Fruit fly (Drosophila melanogaster) whole organism, embryonic: ENCODE measurements around the gene sowi.

Experiments
- Antp ChIP-seq: fragments of 200-800 bp; sonication (Bioruptor generic); optimal IDR thresholded peaks from 3 replicates; lab custom pipeline; 2016; ENCODE audit warnings: missing biosample characterization, missing genetic modification characterization
- CG10147 ChIP-seq: fragments of 200-800 bp; sonication (Bioruptor generic); optimal IDR thresholded peaks from 2 replicates; lab custom pipeline; 2019; ENCODE audit warnings: missing biosample characterization, mild to moderate bottlenecking, missing genetic modification characterization, moderate library complexity
- CG10209 ChIP-seq: fragments of 200-800 bp; sonication (Bioruptor generic); optimal IDR thresholded peaks from 3 replicates; lab custom pipeline; 2017; ENCODE audit warnings: missing biosample characterization, mild to moderate bottlenecking, missing genetic modification characterization, missing genetic modification reagents
- CG11723 ChIP-seq: fragments of 200-800 bp; sonication (Bioruptor generic); optimal IDR thresholded peaks from 2 replicates; lab custom pipeline; 2017; ENCODE audit warnings: missing biosample characterization, mild to moderate bottlenecking, missing genetic modification characterization
- CG13296 ChIP-seq: fragments of 200-800 bp; sonication (Bioruptor generic); optimal IDR thresholded peaks from 3 replicates; lab custom pipeline; 2018; ENCODE audit warnings: missing biosample characterization, mild to moderate bottlenecking, missing genetic modification characterization
- CG14860 ChIP-seq: fragments of 200-800 bp; sonication (Bioruptor generic); IDR thresholded peaks from 3 replicates; pipeline ENCODE4 v1.3.6; 2022; ENCODE audit warnings: missing biosample characterization, missing genetic modification characterization; ENCODE audit not compliant: partially characterized antibody
- CG14965 ChIP-seq: fragments of 200-800 bp; sonication (Bioruptor generic); optimal IDR thresholded peaks from 2 replicates; lab custom pipeline; 2016; ENCODE audit warnings: missing biosample characterization, missing genetic modification characterization, borderline replicate concordance
- CG1602 ChIP-seq: fragments of 200-800 bp; sonication (Bioruptor generic); optimal IDR thresholded peaks from 3 replicates; lab custom pipeline; 2016; ENCODE audit warnings: missing biosample characterization, missing genetic modification characterization
- CG1647 ChIP-seq: fragments of 200-800 bp; sonication (Bioruptor generic); optimal IDR thresholded peaks from 3 replicates; lab custom pipeline; 2016; ENCODE audit warnings: missing biosample characterization, missing genetic modification characterization
- CG17186 ChIP-seq: fragments of 200-800 bp; sonication (Bioruptor generic); optimal IDR thresholded peaks from 3 replicates; lab custom pipeline; 2017; ENCODE audit warnings: missing biosample characterization, missing genetic modification reagents, missing genetic modification characterization
- CG2129 ChIP-seq: fragments of 200-800 bp; sonication (Bioruptor generic); IDR thresholded peaks from 2 replicates; pipeline ENCODE4 v1.3.6; 2022; ENCODE audit warnings: missing biosample characterization, missing genetic modification characterization; ENCODE audit not compliant: partially characterized antibody
- CG2712 ChIP-seq: fragments of 200-800 bp; optimal IDR thresholded peaks from 3 replicates; lab custom pipeline; 2019; ENCODE audit warnings: missing biosample characterization, mild to moderate bottlenecking, missing genetic modification characterization, moderate library complexity
- CG31388 ChIP-seq: fragments of 200-800 bp; sonication (Bioruptor generic); optimal IDR thresholded peaks from 2 replicates; lab custom pipeline; 2016; ENCODE audit warnings: missing biosample characterization, missing genetic modification characterization
- CG3407 ChIP-seq: fragments of 200-800 bp; sonication (Bioruptor generic); optimal IDR thresholded peaks from 2 replicates; lab custom pipeline; 2018; ENCODE audit warnings: missing biosample characterization, mild to moderate bottlenecking, missing genetic modification characterization
- CG3847 ChIP-seq: fragments of 200-800 bp; sonication (Bioruptor generic); IDR thresholded peaks from 2 replicates; pipeline ENCODE4 v1.3.6; 2022; ENCODE audit warnings: missing biosample characterization, missing genetic modification characterization
- CG4854 ChIP-seq: fragments of 200-800 bp; sonication (Bioruptor generic); optimal IDR thresholded peaks from 2 replicates; lab custom pipeline; 2016; ENCODE audit warnings: missing biosample characterization, missing genetic modification characterization, inconsistent platforms
- CG6654 ChIP-seq: fragments of 200-800 bp; sonication (Bioruptor generic); optimal IDR thresholded peaks from 2 replicates; lab custom pipeline; 2017; ENCODE audit warnings: missing biosample characterization, mild to moderate bottlenecking, missing genetic modification characterization
- CG6813 ChIP-seq: fragments of 200-800 bp; sonication (Bioruptor generic); optimal IDR thresholded peaks from 2 replicates; lab custom pipeline; 2017; ENCODE audit warnings: missing biosample characterization, missing genetic modification characterization, mild to moderate bottlenecking, moderate library complexity, missing genetic modification reagents
- CG7963 ChIP-seq: fragments of 200-800 bp; sonication (Bioruptor generic); IDR thresholded peaks from 3 replicates; pipeline ENCODE4 v1.3.6; 2022; ENCODE audit warnings: missing biosample characterization, missing genetic modification characterization; ENCODE audit not compliant: partially characterized antibody
- CG9609 ChIP-seq: fragments of 200-800 bp; sonication (Bioruptor generic); optimal IDR thresholded peaks from 3 replicates; lab custom pipeline; 2016; ENCODE audit warnings: missing biosample characterization, missing genetic modification characterization
- CG9797 ChIP-seq: fragments of 200-800 bp; sonication (Bioruptor generic); optimal IDR thresholded peaks from 3 replicates; lab custom pipeline; 2018; ENCODE audit warnings: missing biosample characterization, mild to moderate bottlenecking, missing genetic modification characterization
- CG9876 ChIP-seq: fragments of 200-800 bp; sonication (Bioruptor generic); optimal IDR thresholded peaks from 2 replicates; lab custom pipeline; 2016; ENCODE audit warnings: missing biosample characterization, missing genetic modification characterization
- Dip3 ChIP-seq: fragments of 200-800 bp; sonication (Bioruptor generic); optimal IDR thresholded peaks from 3 replicates; lab custom pipeline; 2016; ENCODE audit warnings: missing biosample characterization, missing genetic modification characterization
- Drgx ChIP-seq: fragments of 200-800 bp; sonication (Bioruptor generic); IDR thresholded peaks from 2 replicates; pipeline ENCODE4 v1.3.6; 2022; ENCODE audit warnings: missing biosample characterization, missing genetic modification characterization
- Elba2 ChIP-seq: fragments of 200-800 bp; sonication (Bioruptor generic); optimal IDR thresholded peaks from 3 replicates; lab custom pipeline; 2016; ENCODE audit warnings: missing biosample characterization, missing genetic modification characterization
- HLHmδ ChIP-seq: fragments of 200-800 bp; sonication (Bioruptor generic); optimal IDR thresholded peaks from 2 replicates; lab custom pipeline; 2018; ENCODE audit warnings: missing biosample characterization, mild to moderate bottlenecking, missing genetic modification characterization, moderate library complexity
- Hey ChIP-seq: fragments of 200-800 bp; sonication (Bioruptor generic); optimal IDR thresholded peaks from 3 replicates; lab custom pipeline; 2018; ENCODE audit warnings: missing biosample characterization, mild to moderate bottlenecking, missing genetic modification characterization
- HmgD ChIP-seq: fragments of 200-800 bp; sonication (Bioruptor generic); optimal IDR thresholded peaks from 3 replicates; lab custom pipeline; 2016; ENCODE audit warnings: missing biosample characterization, missing genetic modification characterization
- Lpt ChIP-seq: fragments of >200 bp; optimal IDR thresholded peaks from 2 replicates; lab custom pipeline; 2018; ENCODE audit warnings: missing biosample characterization, missing genetic modification characterization
- Nf-YB ChIP-seq: fragments of 200-800 bp; sonication (Bioruptor generic); optimal IDR thresholded peaks from 3 replicates; lab custom pipeline; 2019; ENCODE audit warnings: missing biosample characterization, mild to moderate bottlenecking, missing genetic modification characterization, moderate library complexity
- PHDP ChIP-seq: fragments of 200-800 bp; sonication (Bioruptor generic); optimal IDR thresholded peaks from 3 replicates; lab custom pipeline; 2018; ENCODE audit warnings: missing biosample characterization, mild to moderate bottlenecking, missing genetic modification characterization, moderate library complexity
- Ravus ChIP-seq: fragments of 200-800 bp; sonication (Bioruptor generic); IDR thresholded peaks from 2 replicates; pipeline ENCODE4 v1.3.6; 2022; ENCODE audit warnings: missing biosample characterization, missing genetic modification characterization
- cad ChIP-seq: fragments of >200 bp; optimal IDR thresholded peaks from 2 replicates; lab custom pipeline; 2017; ENCODE audit warnings: missing biosample characterization, missing genetic modification characterization
- caup ChIP-seq: fragments of 200-800 bp; sonication (Bioruptor generic); optimal IDR thresholded peaks from 3 replicates; lab custom pipeline; 2017; ENCODE audit warnings: missing biosample characterization, mild to moderate bottlenecking, missing genetic modification characterization, moderate library complexity; ENCODE audit not compliant: severe bottlenecking
- fd102C ChIP-seq: fragments of 200-800 bp; sonication (Bioruptor generic); optimal IDR thresholded peaks from 2 replicates; lab custom pipeline; 2018; ENCODE audit warnings: missing biosample characterization, mild to moderate bottlenecking, missing genetic modification characterization, moderate library complexity
- ken ChIP-seq: fragments of 200-800 bp; sonication (Bioruptor generic); IDR thresholded peaks from 3 replicates; pipeline ENCODE4 v1.3.6; 2022; ENCODE audit warnings: missing biosample characterization, missing genetic modification characterization
- lab ChIP-seq: fragments of 200-800 bp; sonication (Bioruptor generic); optimal IDR thresholded peaks from 3 replicates; lab custom pipeline; 2017; ENCODE audit warnings: missing biosample characterization, missing genetic modification characterization, mild to moderate bottlenecking, moderate library complexity, missing genetic modification reagents
- lbe ChIP-seq: fragments of 200-800 bp; sonication (Bioruptor generic); optimal IDR thresholded peaks from 2 replicates; lab custom pipeline; 2016; ENCODE audit warnings: missing biosample characterization, mild to moderate bottlenecking, missing genetic modification characterization
- otp ChIP-seq: fragments of 200-800 bp; sonication (Bioruptor generic); IDR thresholded peaks from 3 replicates; pipeline ENCODE4, ENCODE4 v1.3.6; 2022; ENCODE audit warnings: missing biosample characterization, missing genetic modification characterization
- peb ChIP-seq: fragments of 200-800 bp; sonication (Bioruptor generic); IDR thresholded peaks from 2 replicates; pipeline ENCODE4 v1.3.6; 2022; ENCODE audit warnings: missing biosample characterization, missing genetic modification characterization
- pita ChIP-seq: fragments of 200-800 bp; sonication (Bioruptor generic); optimal IDR thresholded peaks from 2 replicates; lab custom pipeline; 2017; ENCODE audit warnings: missing biosample characterization, mild to moderate bottlenecking, missing genetic modification characterization
- ro ChIP-seq: fragments of 200-800 bp; sonication (Bioruptor generic); IDR thresholded peaks from 2 replicates; pipeline ENCODE4 v1.3.6; 2022; ENCODE audit warnings: missing biosample characterization, missing genetic modification characterization
- scrt ChIP-seq: fragments of 200-800 bp; sonication (Bioruptor generic); optimal IDR thresholded peaks from 2 replicates; lab custom pipeline; 2018; ENCODE audit warnings: missing biosample characterization, mild to moderate bottlenecking, missing genetic modification characterization, moderate library complexity
- sens-2 ChIP-seq: fragments of 200-800 bp; sonication (Bioruptor generic); IDR thresholded peaks from 2 replicates; pipeline ENCODE4 v1.3.6; 2022; ENCODE audit warnings: missing biosample characterization, missing genetic modification characterization
- slp2 ChIP-seq: fragments of 200-800 bp; sonication (Bioruptor generic); optimal IDR thresholded peaks from 2 replicates; lab custom pipeline; 2016; ENCODE audit warnings: missing biosample characterization, missing genetic modification characterization
- sob ChIP-seq: fragments of 200-800 bp; sonication (Bioruptor generic); IDR thresholded peaks from 2 replicates; pipeline ENCODE4 v1.3.6; 2022; ENCODE audit warnings: missing biosample characterization, missing genetic modification characterization
- vvl ChIP-seq: fragments of 200-800 bp; sonication (Bioruptor generic); IDR thresholded peaks from 2 replicates; pipeline ENCODE4 v1.3.6; 2022; ENCODE audit warnings: missing biosample characterization, missing genetic modification characterization
- yki ChIP-seq: fragments of >200 bp; optimal IDR thresholded peaks from 3 replicates; lab custom pipeline; 2018
- z ChIP-seq: fragments of 200-800 bp; sonication (Bioruptor generic); IDR thresholded peaks from 3 replicates; pipeline ENCODE4 v1.3.6; 2022; ENCODE audit warnings: missing biosample characterization, missing genetic modification characterization

Gene sowi

dm6 chr3R:6657278-6658246 lies 29.9 kb upstream of the sowi start, which contains the start of the genes CG1307 and twr (continued):
- TF ChIP-seq CG17186 (GFP tag; lab: Kevin White, UChicago) (peak; percentile 33), CG31388 (GFP tag; lab: Kevin White, UChicago) (no peak), CG9797 (GFP tag; lab: Kevin White, UChicago) (peak; percentile 81), yki (lab: Kevin White, UChicago) (no peak), slp2 (GFP tag; lab: Kevin White, UChicago) (no peak), CG1647 (no peak), lab (no peak), CG3847 (GFP tag; lab: Robert Waterston, UW) (peak; percentile 22; the same call in 1 of the 2 replicates), CG1602 (GFP tag; lab: Kevin White, UChicago) (peak; percentile 2), HmgD (GFP tag; lab: Kevin White, UChicago) (no peak), CG4854 (GFP tag; lab: Kevin White, UChicago) (no peak), cad (GFP tag; lab: Kevin White, UChicago) (no peak), CG9609 (GFP tag; lab: Kevin White, UChicago) (peak; percentile 12), caup (no peak), fd102C (GFP tag; lab: Kevin White, UChicago) (no peak), Lpt (no peak), sob (GFP tag; lab: Robert Waterston, UW) (no peak), peb (GFP tag; lab: Robert Waterston, UW) (no peak), Drgx (GFP tag; lab: Robert Waterston, UW) (0 out of 2 replicates have a peak, but pooled peaks have one; percentile 16), vvl (GFP tag; lab: Robert Waterston, UW) (no peak), ro (GFP tag; lab: Robert Waterston, UW) (no peak), CG6813 (GFP tag; lab: Kevin White, UChicago) (peak; percentile 10), CG14860 (GFP tag; lab: Robert Waterston, UW) (no peak), CG2712 (tag; lab: Kevin White, UChicago) (peak; percentile 69), Elba2 (GFP tag; lab: Kevin White, UChicago) (no peak), CG14965 (GFP tag; lab: Kevin White, UChicago) (no peak), Dip3 (GFP tag; lab: Kevin White, UChicago) (no peak), otp (GFP tag; lab: Robert Waterston, UW) (no peak), CG10147 (GFP tag; lab: Kevin White, UChicago) (no peak), lbe (GFP tag; lab: Kevin White, UChicago) (no peak), CG9876 (GFP tag; lab: Kevin White, UChicago) (no peak), CG7963 (GFP tag; lab: Robert Waterston, UW) (no peak), CG2129 (GFP tag; lab: Robert Waterston, UW) (no peak), ken (GFP tag; lab: Robert Waterston, UW) (0 out of 3 replicates have a peak, but pooled peaks have one; percentile 11), Antp (GFP tag; lab: Kevin White, UChicago) (no peak), CG10209 (GFP tag; lab: Kevin White, UChicago) (peak; percentile 11), HLHmδ (GFP tag; lab: Kevin White, UChicago) (no peak), CG3407 (GFP tag; lab: Kevin White, UChicago) (peak; percentile 53), pita (GFP tag; lab: Kevin White, UChicago) (no peak), Hey (tag; lab: Kevin White, UChicago) (no peak), z (GFP tag; lab: Robert Waterston, UW) (no peak), scrt (GFP tag; lab: Kevin White, UChicago) (no peak), CG6654 (GFP tag; lab: Kevin White, UChicago) (no peak), PHDP (tag; lab: Kevin White, UChicago) (no peak), CG13296 (GFP tag; lab: Kevin White, UChicago) (peak; percentile 9), sens-2 (no peak), Nf-YB (peak; percentile 15), Ravus (GFP tag; lab: Robert Waterston, UW) (no peak; the same call in 1 of the 2 replicates), CG11723 (GFP tag; lab: Kevin White, UChicago) (no peak)
